Fruit fly (Drosophila melanogaster) whole organism, embryonic: ENCODE data around the gene pkaap.

Source experiments
- Awh ChIP-seq: fragments of 200-800 bp; sonication (Bioruptor generic); IDR thresholded peaks from 2 replicates; pipeline ENCODE4, ENCODE4 v1.3.6; 2022; ENCODE audit warnings: missing biosample characterization, missing genetic modification characterization
- Bteb2 ChIP-seq: fragments of 200-800 bp; sonication (Bioruptor generic); optimal IDR thresholded peaks from 2 replicates; lab custom pipeline; 2016; ENCODE audit warnings: missing biosample characterization, missing genetic modification characterization
- CG10959 ChIP-seq: fragments of 200-800 bp; sonication (Bioruptor generic); IDR thresholded peaks from 2 replicates; pipeline ENCODE4 v1.3.6; 2022; ENCODE audit warnings: missing biosample characterization, missing genetic modification characterization
- CG12071 ChIP-seq: fragments of 200-800 bp; sonication (Bioruptor generic); optimal IDR thresholded peaks from 3 replicates; lab custom pipeline; 2018; ENCODE audit warnings: missing biosample characterization, mild to moderate bottlenecking, missing genetic modification characterization
- CG12236 ChIP-seq: fragments of 200-800 bp; sonication (Bioruptor generic); optimal IDR thresholded peaks from 2 replicates; lab custom pipeline; 2016; ENCODE audit warnings: missing biosample characterization, missing genetic modification characterization
- CG12299 ChIP-seq: fragments of 200-800 bp; sonication (Bioruptor generic); optimal IDR thresholded peaks from 2 replicates; lab custom pipeline; 2018; ENCODE audit warnings: missing biosample characterization, mild to moderate bottlenecking, missing genetic modification characterization
- CG12942 ChIP-seq: fragments of 200-800 bp; sonication (Bioruptor generic); optimal IDR thresholded peaks from 3 replicates; lab custom pipeline; 2016; ENCODE audit warnings: missing biosample characterization, missing genetic modification characterization
- CG13894 ChIP-seq: fragments of 200-800 bp; sonication (Bioruptor generic); optimal IDR thresholded peaks from 3 replicates; lab custom pipeline; 2018; ENCODE audit warnings: missing biosample characterization, mild to moderate bottlenecking, missing genetic modification characterization, moderate library complexity
- CG16813 ChIP-seq: fragments of 200-800 bp; sonication (Bioruptor generic); IDR thresholded peaks from 3 replicates; pipeline ENCODE4 v1.3.6; 2022; ENCODE audit warnings: missing biosample characterization, missing genetic modification characterization; ENCODE audit not compliant: partially characterized antibody
- CG17186 ChIP-seq: fragments of 200-800 bp; sonication (Bioruptor generic); optimal IDR thresholded peaks from 3 replicates; lab custom pipeline; 2017; ENCODE audit warnings: missing biosample characterization, missing genetic modification reagents, missing genetic modification characterization
- CG18011 ChIP-seq: fragments of 200-800 bp; sonication (Bioruptor generic); optimal IDR thresholded peaks from 2 replicates; lab custom pipeline; 2017; ENCODE audit warnings: missing biosample characterization, missing genetic modification characterization, mild to moderate bottlenecking, moderate library complexity, missing genotype
- CG18476 ChIP-seq: fragments of 200-800 bp; sonication (Bioruptor generic); optimal IDR thresholded peaks from 2 replicates; lab custom pipeline; 2016; ENCODE audit warnings: missing biosample characterization, mild to moderate bottlenecking, missing genetic modification characterization
- CG2678 ChIP-seq: fragments of 200-800 bp; sonication (Bioruptor generic); optimal IDR thresholded peaks from 3 replicates; lab custom pipeline; 2019; ENCODE audit warnings: missing biosample characterization, mild to moderate bottlenecking, missing genetic modification characterization, moderate library complexity
- CG3407 ChIP-seq: fragments of 200-800 bp; sonication (Bioruptor generic); optimal IDR thresholded peaks from 2 replicates; lab custom pipeline; 2018; ENCODE audit warnings: missing biosample characterization, mild to moderate bottlenecking, missing genetic modification characterization
- CG3847 ChIP-seq: fragments of 200-800 bp; sonication (Bioruptor generic); IDR thresholded peaks from 2 replicates; pipeline ENCODE4 v1.3.6; 2022; ENCODE audit warnings: missing biosample characterization, missing genetic modification characterization
- CG5180 ChIP-seq: fragments of 200-800 bp; sonication (Bioruptor generic); optimal IDR thresholded peaks from 3 replicates; lab custom pipeline; 2017; ENCODE audit warnings: missing biosample characterization, missing genetic modification characterization, mild to moderate bottlenecking, moderate library complexity, missing genetic modification reagents
- CG5953 ChIP-seq: fragments of 200-800 bp; sonication (Bioruptor generic); IDR thresholded peaks from 2 replicates; pipeline ENCODE4 v1.3.6; 2022; ENCODE audit warnings: missing biosample characterization, missing genetic modification characterization
- CG7556 ChIP-seq: fragments of 200-800 bp; sonication (Bioruptor generic); optimal IDR thresholded peaks from 2 replicates; lab custom pipeline; 2017; ENCODE audit warnings: missing biosample characterization, mild to moderate bottlenecking, missing genetic modification characterization
- CG7786 ChIP-seq: fragments of 200-800 bp; sonication (Bioruptor generic); optimal IDR thresholded peaks from 2 replicates; lab custom pipeline; 2016; ENCODE audit warnings: missing biosample characterization, missing genetic modification characterization
- Fer1 ChIP-seq: fragments of 200-800 bp; sonication (Bioruptor generic); optimal IDR thresholded peaks from 2 replicates; lab custom pipeline; 2017; ENCODE audit warnings: missing biosample characterization, mild to moderate bottlenecking, missing genetic modification characterization
- HLH3B ChIP-seq: fragments of 200-800 bp; sonication (Bioruptor generic); IDR thresholded peaks from 2 replicates; pipeline ENCODE4 v1.3.6; 2022; ENCODE audit warnings: missing biosample characterization, missing genetic modification characterization
- HmgZ ChIP-seq: fragments of 200-800 bp; sonication (Bioruptor generic); optimal IDR thresholded peaks from 2 replicates; lab custom pipeline; 2018; ENCODE audit warnings: missing biosample characterization, mild to moderate bottlenecking, missing genetic modification characterization
- Hmr ChIP-seq: fragments of 200-800 bp; sonication (Bioruptor generic); optimal IDR thresholded peaks from 3 replicates; lab custom pipeline; 2017; ENCODE audit warnings: mild to moderate bottlenecking, missing biosample characterization, missing genetic modification reagents, missing genetic modification characterization
- Hmx ChIP-seq: fragments of 200-800 bp; sonication (Bioruptor generic); optimal IDR thresholded peaks from 2 replicates; lab custom pipeline; 2016; ENCODE audit warnings: missing biosample characterization, missing genetic modification characterization
- MESR4 ChIP-seq: fragments of 200-800 bp; sonication (Bioruptor generic); optimal IDR thresholded peaks from 2 replicates; lab custom pipeline; 2018; ENCODE audit warnings: missing biosample characterization, mild to moderate bottlenecking, missing genetic modification characterization, moderate library complexity
- Mrtf ChIP-seq: fragments of 200-800 bp; sonication (Bioruptor generic); IDR thresholded peaks from 3 replicates; pipeline ENCODE4 v1.3.6; 2022; ENCODE audit warnings: missing biosample characterization, missing genetic modification characterization
- Myb ChIP-seq: fragments of 200-800 bp; sonication (Bioruptor generic); optimal IDR thresholded peaks from 2 replicates; lab custom pipeline; 2016; ENCODE audit warnings: missing biosample characterization, missing genetic modification characterization
- NFAT ChIP-seq: fragments of 200-800 bp; sonication (Bioruptor generic); IDR thresholded peaks from 2 replicates; pipeline ENCODE4 v1.3.6; 2022; ENCODE audit warnings: missing biosample characterization, missing genetic modification characterization
- Taf1 ChIP-seq: fragments of 200-800 bp; sonication (Bioruptor generic); IDR thresholded peaks from 2 replicates; pipeline ENCODE4 v1.3.6; 2022; ENCODE audit warnings: missing biosample characterization, missing genetic modification characterization
- al ChIP-seq: fragments of 200-800 bp; sonication (Bioruptor generic); IDR thresholded peaks from 2 replicates; pipeline ENCODE4 v1.3.6; 2022; ENCODE audit warnings: missing biosample characterization, missing genetic modification characterization
- ara ChIP-seq: fragments of 200-800 bp; sonication (Bioruptor generic); IDR thresholded peaks from 2 replicates; pipeline ENCODE4 v1.3.6; 2022; ENCODE audit warnings: missing biosample characterization, missing genetic modification characterization
- btn ChIP-seq: fragments of 200-800 bp; sonication (Bioruptor generic); optimal IDR thresholded peaks from 2 replicates; lab custom pipeline; 2016; ENCODE audit warnings: missing biosample characterization, missing genetic modification characterization
- en ChIP-seq: fragments of 200-800 bp; sonication (Bioruptor generic); optimal IDR thresholded peaks from 2 replicates; lab custom pipeline; 2016; ENCODE audit warnings: missing biosample characterization, missing genetic modification characterization
- ftz-f1 ChIP-seq: fragments of 200-800 bp; sonication (Bioruptor generic); optimal IDR thresholded peaks from 2 replicates; lab custom pipeline; 2016; ENCODE audit warnings: missing biosample characterization, missing genetic modification characterization
- fu2 ChIP-seq: fragments of 200-800 bp; sonication (Bioruptor generic); optimal IDR thresholded peaks from 2 replicates; lab custom pipeline; 2016; ENCODE audit warnings: missing biosample characterization, missing genetic modification characterization
- ham ChIP-seq: fragments of 200-800 bp; sonication (Bioruptor generic); IDR thresholded peaks from 2 replicates; pipeline ENCODE4 v1.3.6; 2022; ENCODE audit warnings: missing biosample characterization, missing genetic modification characterization
- ind ChIP-seq: fragments of 200-800 bp; sonication (Bioruptor generic); optimal IDR thresholded peaks from 3 replicates; lab custom pipeline; 2016; ENCODE audit warnings: missing biosample characterization, missing genetic modification characterization
- otp ChIP-seq: fragments of 200-800 bp; sonication (Bioruptor generic); IDR thresholded peaks from 3 replicates; pipeline ENCODE4, ENCODE4 v1.3.6; 2022; ENCODE audit warnings: missing biosample characterization, missing genetic modification characterization
- pros ChIP-seq: fragments of 200-800 bp; sonication (Bioruptor generic); optimal IDR thresholded peaks from 3 replicates; lab custom pipeline; 2019; ENCODE audit warnings: missing biosample characterization, mild to moderate bottlenecking, missing genetic modification characterization, moderate library complexity
- repo ChIP-seq: fragments of 200-800 bp; sonication (Bioruptor generic); optimal IDR thresholded peaks from 2 replicates; lab custom pipeline; 2016; ENCODE audit warnings: missing biosample characterization, missing genetic modification characterization
- ro ChIP-seq: fragments of 200-800 bp; sonication (Bioruptor generic); IDR thresholded peaks from 2 replicates; pipeline ENCODE4 v1.3.6; 2022; ENCODE audit warnings: missing biosample characterization, missing genetic modification characterization
- seq ChIP-seq: fragments of 200-800 bp; sonication (Bioruptor generic); IDR thresholded peaks from 2 replicates; pipeline ENCODE4 v1.3.6; 2022; ENCODE audit warnings: missing biosample characterization, missing genetic modification characterization
- slbo ChIP-seq: fragments of 200-800 bp; sonication (Bioruptor generic); IDR thresholded peaks from 2 replicates; pipeline ENCODE4 v1.3.6; 2022; ENCODE audit warnings: missing biosample characterization, missing genetic modification characterization
- slp2 ChIP-seq: fragments of 200-800 bp; sonication (Bioruptor generic); optimal IDR thresholded peaks from 2 replicates; lab custom pipeline; 2016; ENCODE audit warnings: missing biosample characterization, missing genetic modification characterization
- sr ChIP-seq: fragments of 200-800 bp; sonication (Bioruptor generic); IDR thresholded peaks from 3 replicates; pipeline ENCODE4 v1.3.6; 2022; ENCODE audit warnings: missing biosample characterization, missing genetic modification characterization
- tna ChIP-seq: fragments of 200-800 bp; sonication (Bioruptor generic); IDR thresholded peaks from 2 replicates; pipeline ENCODE4 v1.3.6; 2022; ENCODE audit warnings: missing biosample characterization, missing genetic modification characterization; ENCODE audit not compliant: partially characterized antibody
- tup ChIP-seq: fragments of 200-800 bp; sonication (Bioruptor generic); optimal IDR thresholded peaks from 2 replicates; lab custom pipeline; 2016; ENCODE audit warnings: missing biosample characterization, mild to moderate bottlenecking, missing genetic modification characterization, moderate library complexity
- tx ChIP-seq: fragments of 200-800 bp; sonication (Bioruptor generic); optimal IDR thresholded peaks from 2 replicates; lab custom pipeline; 2016; ENCODE audit warnings: missing biosample characterization, missing genetic modification characterization
- unpg ChIP-seq: fragments of 200-800 bp; sonication (Bioruptor generic); optimal IDR thresholded peaks from 3 replicates; lab custom pipeline; 2018; ENCODE audit warnings: missing biosample characterization, mild to moderate bottlenecking, missing genetic modification characterization, moderate library complexity

The pkaap gene

dm6 chr2L:16317777-16318610 lies 29.9 kb downstream of the pkaap start:
- TF ChIP-seq en (GFP tag; lab: Kevin White, UChicago) (peak; percentile 34), NFAT (0 out of 2 replicates have a peak, but pooled peaks have one; percentile 34), tup (GFP tag; lab: Kevin White, UChicago) (peak; percentile 46), Hmx (GFP tag; lab: Kevin White, UChicago) (no peak), HmgZ (tag; lab: Kevin White, UChicago) (no peak), ara (GFP tag; lab: Robert Waterston, UW) (no peak), Myb (peak; percentile 13), CG2678 (tag; lab: Kevin White, UChicago) (peak; percentile 64), CG12236 (GFP tag; lab: Kevin White, UChicago) (peak; percentile 3), Hmr (peak; percentile 82), tx (GFP tag; lab: Kevin White, UChicago) (no peak), CG3847 (GFP tag; lab: Robert Waterston, UW) (peak; percentile 34; the same call in 1 of the 2 replicates), ro (GFP tag; lab: Robert Waterston, UW) (no peak), CG3407 (GFP tag; lab: Kevin White, UChicago) (peak; percentile 61), unpg (GFP tag; lab: Kevin White, UChicago) (peak; percentile 50), CG7556 (GFP tag; lab: Kevin White, UChicago) (peak; percentile 55), tna (GFP tag; lab: Robert Waterston, UW) (no peak), otp (peak; percentile 36; the same call in 1 of the 3 replicates), CG13894 (tag; lab: Kevin White, UChicago) (peak; percentile 4), Taf1 (GFP tag; lab: Robert Waterston, UW) (no peak), CG12299 (tag; lab: Kevin White, UChicago) (peak; percentile 67), ham (no peak), btn (no peak), Awh (GFP tag; lab: Robert Waterston, UW) (peak; percentile 77), slp2 (GFP tag; lab: Kevin White, UChicago) (peak; percentile 24), ind (GFP tag; lab: Kevin White, UChicago) (no peak), CG5953 (peak; percentile 73), CG18011 (GFP tag; lab: Kevin White, UChicago) (peak; percentile 43), Mrtf (GFP tag; lab: Robert Waterston, UW) (no peak), CG12942 (peak; percentile 22), al (GFP tag; lab: Robert Waterston, UW) (no peak), ftz-f1 (no peak), MESR4 (GFP tag; lab: Kevin White, UChicago) (no peak), HLH3B (GFP tag; lab: Robert Waterston, UW) (peak; percentile 57; the same call in 1 of the 2 replicates), repo (peak; percentile 16), pros (no peak), fu2 (no peak), CG5180 (peak; percentile 65), Bteb2 (GFP tag; lab: Kevin White, UChicago) (peak; percentile 32), seq (GFP tag; lab: Robert Waterston, UW) (peak; percentile 56; the same call in 1 of the 2 replicates), Fer1 (peak; percentile 72), slbo (GFP tag; lab: Robert Waterston, UW) (0 out of 2 replicates have a peak, but pooled peaks have one; percentile 8), CG12071 (GFP tag; lab: Kevin White, UChicago) (peak; percentile 36), sr (peak; percentile 16; the same call in 1 of the 3 replicates), CG17186 (GFP tag; lab: Kevin White, UChicago) (no peak), CG18476 (GFP tag; lab: Kevin White, UChicago) (peak; percentile 6), CG10959 (GFP tag; lab: Robert Waterston, UW) (no peak), CG7786 (GFP tag; lab: Kevin White, UChicago) (peak; percentile 0), CG16813 (GFP tag; lab: Robert Waterston, UW) (no peak)
